Worm (Caenorhabditis elegans): ENCODE measurements around the gene wrk-1.

ce11 chrX:8355350-8355749, 37.0 kb downstream of the wrk-1 start:
- no peak for TF ChIP-seq ztf-23 (GFP tag; IDR thresholded peaks at IDR 0.05)
- no peak for TF ChIP-seq med-1 (GFP tag; optimal IDR thresholded peaks at IDR 0.05; ENCODE audit: insufficient read depth)
- TF ChIP-seq klf-2 (GFP tag; conservative IDR thresholded peaks at IDR 0.05), result no peak
- TF ChIP-seq tab-1 (GFP tag; IDR thresholded peaks at IDR 0.05), result no peak
